Fruit fly (Drosophila melanogaster) whole organism, prepupa: ENCODE data around the gene Ddc.

Source experiments
- Blimp-1 ChIP-seq: fragments of 200-800 bp; sonication (Bioruptor generic); optimal IDR thresholded peaks from 3 replicates; lab custom pipeline; 2017; ENCODE audit warnings: missing biosample characterization, missing genetic modification characterization, mild to moderate bottlenecking, moderate library complexity, missing genetic modification reagents
- CG10669 ChIP-seq: fragments of 200-800 bp; sonication (Bioruptor generic); optimal IDR thresholded peaks from 3 replicates; lab custom pipeline; 2018; ENCODE audit warnings: missing biosample characterization, mild to moderate bottlenecking, missing genetic modification characterization, moderate library complexity
- CG11294 ChIP-seq: fragments of 200-800 bp; sonication (Bioruptor generic); IDR thresholded peaks from 2 replicates; pipeline ENCODE4 v1.3.6; 2022; ENCODE audit warnings: missing biosample characterization, missing genetic modification characterization
- CG31627 ChIP-seq: fragments of 200-800 bp; sonication (Bioruptor generic); optimal IDR thresholded peaks from 3 replicates; lab custom pipeline; 2016; ENCODE audit warnings: missing biosample characterization, missing genetic modification characterization
- Ets96B ChIP-seq: fragments of 200-800 bp; optimal IDR thresholded peaks from 2 replicates; lab custom pipeline; 2019; ENCODE audit warnings: missing biosample characterization, mild to moderate bottlenecking, missing genetic modification characterization, moderate library complexity
- Hr39 ChIP-seq: fragments of 200-800 bp; sonication (Bioruptor generic); optimal IDR thresholded peaks from 2 replicates; lab custom pipeline; 2016; ENCODE audit warnings: missing biosample characterization, missing genetic modification characterization
- Met ChIP-seq: fragments of 200-800 bp; sonication (Bioruptor generic); optimal IDR thresholded peaks from 3 replicates; lab custom pipeline; 2016; ENCODE audit warnings: missing biosample characterization, missing genetic modification characterization
- fd59A ChIP-seq: fragments of 200-800 bp; sonication (Bioruptor generic); optimal IDR thresholded peaks from 2 replicates; lab custom pipeline; 2017; ENCODE audit warnings: missing biosample characterization, mild to moderate bottlenecking, missing genetic modification characterization, missing genetic modification reagents
- svp ChIP-seq: fragments of 200-800 bp; sonication (Bioruptor generic); peaks from one replicate; lab custom pipeline; 2016; ENCODE audit warnings: missing biosample characterization, missing genetic modification characterization

DNA sequence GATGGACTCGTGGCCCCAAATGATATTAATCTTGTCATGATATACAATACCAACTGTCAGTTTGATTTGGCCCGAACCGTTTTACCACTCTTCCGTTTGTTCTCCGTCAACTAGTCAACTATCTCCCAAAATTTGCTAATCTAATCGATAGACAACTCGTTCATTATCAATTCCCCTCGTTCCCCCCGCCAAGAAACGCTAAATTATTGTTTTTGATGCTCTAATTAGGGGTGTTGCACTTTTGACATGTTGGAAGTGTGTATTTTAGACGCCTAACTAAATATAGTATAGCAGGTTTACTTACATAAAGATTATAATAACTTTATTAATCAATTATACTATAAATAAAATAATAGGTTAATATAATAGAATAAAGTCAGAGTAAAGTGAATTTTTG is 43.9 kb upstream of the Ddc start:
- no peak for TF ChIP-seq Met (GFP tag; lab: Kevin White, UChicago)
- TF ChIP-seq svp (GFP tag; lab: Kevin White, UChicago) = no peak
- no peak for TF ChIP-seq Ets96B (tag; lab: Kevin White, UChicago)
- no peak for TF ChIP-seq fd59A (GFP tag; lab: Kevin White, UChicago)
- no peak for TF ChIP-seq Hr39
- TF ChIP-seq CG31627 (GFP tag; lab: Kevin White, UChicago) = no peak
- no peak for TF ChIP-seq CG10669 (GFP tag; lab: Kevin White, UChicago)
- TF ChIP-seq Blimp-1 = no peak
- no peak for TF ChIP-seq CG11294 (GFP tag; lab: Robert Waterston, UW)
